Worm (Caenorhabditis elegans): ENCODE measurements around the gene srw-31.

DNA sequence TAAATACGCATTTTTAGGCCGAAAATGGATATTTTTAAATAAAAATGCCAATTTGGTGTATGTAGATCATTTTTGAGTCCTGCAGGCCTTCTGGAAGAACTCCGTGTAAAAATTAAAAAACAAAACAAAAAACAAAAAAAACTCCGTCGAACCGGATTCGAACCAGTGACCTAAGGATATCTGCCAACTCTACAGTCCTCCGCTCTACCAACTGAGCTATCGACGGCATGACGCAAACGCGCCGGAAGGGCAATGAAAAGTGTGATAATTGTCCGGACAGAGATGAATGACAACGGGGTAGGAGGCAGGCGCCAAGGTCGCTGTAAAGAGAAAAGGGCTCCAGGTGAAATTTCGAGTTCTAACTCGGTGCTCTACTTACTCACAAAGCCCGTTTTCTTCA lies 35.9 kb downstream of the srw-31 start:
- TF ChIP-seq sea-1 (GFP tag; conservative IDR thresholded peaks at IDR 0.05) (no peak), hmbx-1 (tag; optimal IDR thresholded peaks at IDR 0.05) (no peak), ama-1 (optimal IDR thresholded peaks at IDR 0.05) (no peak), flt-1 (GFP tag; IDR thresholded peaks at IDR 0.05) (no peak), tbx-11 (GFP tag; IDR thresholded peaks at IDR 0.05) (0 out of 2 replicates have a peak, but pooled peaks have one; percentile 31), tra-4 (tag; optimal IDR thresholded peaks at IDR 0.05) (no peak), aly-1 (tag; optimal IDR thresholded peaks at IDR 0.05) (no peak), ceh-36 (tag; optimal IDR thresholded peaks at IDR 0.05) (no peak), scrt-1 (GFP tag; IDR thresholded peaks at IDR 0.05) (no peak), ets-7 (tag; optimal IDR thresholded peaks at IDR 0.05) (no peak), B0310.2 (tag; optimal IDR thresholded peaks at IDR 0.05) (no peak), hmg-4 (GFP tag; optimal IDR thresholded peaks at IDR 0.05) (no peak), tbx-37 (GFP tag; conservative IDR thresholded peaks at IDR 0.05) (no peak)

Data from whole organism, early embryonic.